Fruit fly (Drosophila melanogaster) whole organism, embryonic: Measurements from ENCODE around the gene AP-2alpha.
A peak's percentile ranks its signal among the peaks of the same experiment; 100 is the strongest.

Experiments used
- ATbp ChIP-seq: fragments of 200-800 bp; sonication (Bioruptor generic); optimal IDR thresholded peaks from 2 replicates; lab custom pipeline; 2017; ENCODE audit warnings: missing biosample characterization, mild to moderate bottlenecking, missing genetic modification characterization, missing genetic modification reagents
- Aef1 ChIP-seq: fragments of 200-800 bp; sonication (Bioruptor generic); IDR thresholded peaks from 3 replicates; pipeline ENCODE4 v1.3.6; 2022; ENCODE audit warnings: missing biosample characterization, missing genetic modification characterization
- Atf-2 ChIP-seq: fragments of 200-800 bp; sonication (Bioruptor generic); optimal IDR thresholded peaks from 2 replicates; lab custom pipeline; 2016; ENCODE audit warnings: missing biosample characterization, missing genetic modification characterization
- CG11695 ChIP-seq: fragments of 200-800 bp; sonication (Bioruptor generic); IDR thresholded peaks from 3 replicates; pipeline ENCODE4 v1.3.6; 2022; ENCODE audit warnings: missing biosample characterization, missing genetic modification characterization
- CG14710 ChIP-seq: fragments of 200-800 bp; sonication (Bioruptor generic); optimal IDR thresholded peaks from 3 replicates; lab custom pipeline; 2019; ENCODE audit warnings: missing biosample characterization, mild to moderate bottlenecking, missing genetic modification characterization, moderate library complexity
- CG15073 ChIP-seq: fragments of 200-800 bp; sonication (Bioruptor generic); optimal IDR thresholded peaks from 2 replicates; lab custom pipeline; 2016; ENCODE audit warnings: missing biosample characterization, missing genetic modification characterization
- CG16779 ChIP-seq: fragments of 200-800 bp; sonication (Bioruptor generic); IDR thresholded peaks from 2 replicates; pipeline ENCODE4 v1.3.6; 2022; ENCODE audit warnings: missing biosample characterization, missing genetic modification characterization
- CG17359 ChIP-seq: fragments of 200-800 bp; sonication (Bioruptor generic); optimal IDR thresholded peaks from 3 replicates; lab custom pipeline; 2018; ENCODE audit warnings: missing biosample characterization, mild to moderate bottlenecking, missing genetic modification characterization, moderate library complexity
- CG17829 ChIP-seq: fragments of 200-800 bp; optimal IDR thresholded peaks from 2 replicates; lab custom pipeline; 2019; ENCODE audit warnings: missing biosample characterization, mild to moderate bottlenecking, missing genetic modification characterization, moderate library complexity
- CG18619 ChIP-seq: fragments of 200-800 bp; sonication (Bioruptor generic); optimal IDR thresholded peaks from 3 replicates; lab custom pipeline; 2017; ENCODE audit warnings: missing biosample characterization, mild to moderate bottlenecking, missing genetic modification characterization
- CG18764 ChIP-seq: fragments of 200-800 bp; sonication (Bioruptor generic); optimal IDR thresholded peaks from 3 replicates; lab custom pipeline; 2016; ENCODE audit warnings: missing biosample characterization, missing genetic modification characterization
- CG2678 ChIP-seq: fragments of 200-800 bp; sonication (Bioruptor generic); optimal IDR thresholded peaks from 3 replicates; lab custom pipeline; 2019; ENCODE audit warnings: missing biosample characterization, mild to moderate bottlenecking, missing genetic modification characterization, moderate library complexity
- CG30403 ChIP-seq: fragments of 200-800 bp; sonication (Bioruptor generic); optimal IDR thresholded peaks from 3 replicates; lab custom pipeline; 2016; ENCODE audit warnings: missing biosample characterization, missing genetic modification characterization
- CG32772 ChIP-seq: fragments of 200-800 bp; sonication (Bioruptor generic); IDR thresholded peaks from 2 replicates; pipeline ENCODE4 v1.3.6; 2022; ENCODE audit warnings: missing biosample characterization, missing genetic modification characterization
- CG34376 ChIP-seq: fragments of 200-800 bp; sonication (Bioruptor generic); optimal IDR thresholded peaks from 2 replicates; lab custom pipeline; 2018; ENCODE audit warnings: missing biosample characterization, mild to moderate bottlenecking, missing genetic modification characterization
- CG4282 ChIP-seq: fragments of 200-800 bp; sonication (Bioruptor generic); optimal IDR thresholded peaks from 2 replicates; lab custom pipeline; 2016; ENCODE audit warnings: missing biosample characterization, missing genetic modification characterization
- CG43689 ChIP-seq: fragments of 200-800 bp; sonication (Bioruptor generic); IDR thresholded peaks from 2 replicates; pipeline ENCODE4 v1.3.6; 2022; ENCODE audit warnings: missing biosample characterization, missing genetic modification characterization
- CG6689 ChIP-seq: fragments of 200-800 bp; sonication (Bioruptor generic); IDR thresholded peaks from 2 replicates; pipeline ENCODE4 v1.3.6; 2022; ENCODE audit warnings: missing biosample characterization, missing genetic modification characterization
- CG8388 ChIP-seq: fragments of 200-800 bp; sonication (Bioruptor generic); optimal IDR thresholded peaks from 2 replicates; lab custom pipeline; 2019; ENCODE audit warnings: missing biosample characterization, mild to moderate bottlenecking, missing genetic modification characterization, moderate library complexity
- CG9215 ChIP-seq: fragments of 200-800 bp; sonication (Bioruptor generic); IDR thresholded peaks from 2 replicates; pipeline ENCODE4 v1.3.6; 2022; ENCODE audit warnings: missing biosample characterization, missing genetic modification characterization
- CG9609 ChIP-seq: fragments of 200-800 bp; sonication (Bioruptor generic); optimal IDR thresholded peaks from 3 replicates; lab custom pipeline; 2016; ENCODE audit warnings: missing biosample characterization, missing genetic modification characterization
- Dek ChIP-seq: fragments of 200-800 bp; sonication (Bioruptor generic); optimal IDR thresholded peaks from 3 replicates; lab custom pipeline; 2019; ENCODE audit warnings: missing biosample characterization, mild to moderate bottlenecking, missing genetic modification characterization, moderate library complexity
- Gug ChIP-seq: fragments of 200-800 bp; sonication (Bioruptor generic); IDR thresholded peaks from 4 replicates; pipeline ENCODE4 v1.3.6; 2022; ENCODE audit warnings: missing biosample characterization, missing genetic modification characterization
- Hand ChIP-seq: fragments of 200-800 bp; sonication (Bioruptor generic); optimal IDR thresholded peaks from 2 replicates; lab custom pipeline; 2017; ENCODE audit warnings: mild to moderate bottlenecking, missing biosample characterization, missing genetic modification reagents, missing genetic modification characterization
- HmgZ ChIP-seq: fragments of 200-800 bp; sonication (Bioruptor generic); optimal IDR thresholded peaks from 2 replicates; lab custom pipeline; 2018; ENCODE audit warnings: missing biosample characterization, mild to moderate bottlenecking, missing genetic modification characterization
- Hmx ChIP-seq: fragments of 200-800 bp; sonication (Bioruptor generic); optimal IDR thresholded peaks from 2 replicates; lab custom pipeline; 2016; ENCODE audit warnings: missing biosample characterization, missing genetic modification characterization
- Hr51 ChIP-seq, 2 experiments: fragments of 200-800 bp; sonication (Bioruptor generic); optimal IDR thresholded peaks; 2 replicates in 1 of 2; 3 replicates in 1 of 2; lab custom pipeline; 2016 to 2018; ENCODE audit warnings: missing biosample characterization in 2 of 2, missing genetic modification characterization in 2 of 2, mild to moderate bottlenecking in 1 of 2, moderate library complexity in 1 of 2
- Lim3 ChIP-seq: fragments of 200-800 bp; sonication (Bioruptor generic); IDR thresholded peaks from 2 replicates; pipeline ENCODE4 v1.3.6; 2022; ENCODE audit warnings: missing biosample characterization, missing genetic modification characterization
- Mrtf ChIP-seq: fragments of 200-800 bp; sonication (Bioruptor generic); IDR thresholded peaks from 3 replicates; pipeline ENCODE4 v1.3.6; 2022; ENCODE audit warnings: missing biosample characterization, missing genetic modification characterization
- Oli ChIP-seq: fragments of 200-800 bp; sonication (Bioruptor generic); optimal IDR thresholded peaks from 2 replicates; lab custom pipeline; 2018; ENCODE audit warnings: missing biosample characterization, mild to moderate bottlenecking, missing genetic modification characterization, moderate library complexity
- Opbp ChIP-seq: fragments of 200-800 bp; sonication (Bioruptor generic); IDR thresholded peaks from 3 replicates; pipeline ENCODE4 v1.3.6; 2022; ENCODE audit warnings: missing biosample characterization, missing genetic modification characterization; ENCODE audit not compliant: partially characterized antibody
- Spps ChIP-seq: fragments of 200-800 bp; sonication (Bioruptor generic); optimal IDR thresholded peaks from 2 replicates; lab custom pipeline; 2018; ENCODE audit warnings: missing biosample characterization, mild to moderate bottlenecking, missing genetic modification characterization
- Stat92E ChIP-seq, 3 experiments: fragments of >200 bp in 2 of 3; fragments of 200-800 bp in 1 of 3; sonication (Bioruptor generic) in 1 of 3; optimal IDR thresholded peaks; 2 replicates each; lab custom pipeline; 2017 to 2019; ENCODE audit warnings: missing biosample characterization in 3 of 3, missing genetic modification characterization in 3 of 3, mild to moderate bottlenecking in 1 of 3, moderate library complexity in 1 of 3
- az2 ChIP-seq: fragments of 200-800 bp; sonication (Bioruptor generic); optimal IDR thresholded peaks from 3 replicates; lab custom pipeline; 2016; ENCODE audit warnings: missing biosample characterization, missing genetic modification characterization
- cato ChIP-seq: fragments of 200-800 bp; sonication (Bioruptor generic); optimal IDR thresholded peaks from 2 replicates; lab custom pipeline; 2016; ENCODE audit warnings: missing biosample characterization, missing genetic modification characterization, borderline replicate concordance
- caup ChIP-seq: fragments of 200-800 bp; sonication (Bioruptor generic); optimal IDR thresholded peaks from 3 replicates; lab custom pipeline; 2017; ENCODE audit warnings: missing biosample characterization, mild to moderate bottlenecking, missing genetic modification characterization, moderate library complexity; ENCODE audit not compliant: severe bottlenecking
- cg ChIP-seq: fragments of 200-800 bp; sonication (Bioruptor generic); optimal IDR thresholded peaks from 3 replicates; lab custom pipeline; 2019; ENCODE audit warnings: missing biosample characterization, mild to moderate bottlenecking, missing genetic modification characterization, moderate library complexity
- chinmo ChIP-seq: fragments of 200-800 bp; sonication (Bioruptor generic); IDR thresholded peaks from 4 replicates; pipeline ENCODE4 v1.3.6; 2022; ENCODE audit warnings: missing biosample characterization, missing genetic modification characterization; ENCODE audit not compliant: partially characterized antibody
- dm ChIP-seq: fragments of 200-800 bp; sonication (Bioruptor generic); optimal IDR thresholded peaks from 3 replicates; lab custom pipeline; 2016; ENCODE audit warnings: missing biosample characterization, missing genetic modification characterization
- dmrt99B ChIP-seq: fragments of 200-800 bp; sonication (Bioruptor generic); optimal IDR thresholded peaks from 2 replicates; lab custom pipeline; 2018; ENCODE audit warnings: missing biosample characterization, mild to moderate bottlenecking, missing genetic modification characterization, moderate library complexity
- fru ChIP-seq: fragments of >200 bp; optimal IDR thresholded peaks from 2 replicates; lab custom pipeline; 2017
- lola ChIP-seq, 3 experiments: fragments of >200 bp in 2 of 3; fragments of 200-800 bp in 1 of 3; sonication (Bioruptor generic) in 1 of 3; optimal IDR thresholded peaks; 2 replicates each; lab custom pipeline; 2017 to 2019; ENCODE audit warnings: missing biosample characterization in 3 of 3, missing genetic modification characterization in 3 of 3, mild to moderate bottlenecking in 1 of 3, moderate library complexity in 1 of 3
- nmo ChIP-seq: fragments of 200-800 bp; sonication (Bioruptor generic); optimal IDR thresholded peaks from 2 replicates; lab custom pipeline; 2018; ENCODE audit warnings: missing biosample characterization, mild to moderate bottlenecking, missing genetic modification characterization, moderate library complexity
- p53 ChIP-seq: fragments of 200-800 bp; sonication (Bioruptor generic); optimal IDR thresholded peaks from 2 replicates; lab custom pipeline; 2016; ENCODE audit warnings: missing biosample characterization, missing genetic modification characterization
- salm ChIP-seq: fragments of 200-800 bp; sonication (Bioruptor generic); optimal IDR thresholded peaks from 2 replicates; lab custom pipeline; 2018; ENCODE audit warnings: missing biosample characterization, mild to moderate bottlenecking, missing genetic modification characterization
- slbo ChIP-seq: fragments of 200-800 bp; sonication (Bioruptor generic); IDR thresholded peaks from 2 replicates; pipeline ENCODE4 v1.3.6; 2022; ENCODE audit warnings: missing biosample characterization, missing genetic modification characterization
- sqz ChIP-seq: fragments of 200-800 bp; sonication (Bioruptor generic); optimal IDR thresholded peaks from 3 replicates; lab custom pipeline; 2018; ENCODE audit warnings: missing biosample characterization, mild to moderate bottlenecking, missing genetic modification characterization
- stwl ChIP-seq: fragments of 200-800 bp; sonication (Bioruptor generic); optimal IDR thresholded peaks from 3 replicates; lab custom pipeline; 2018; ENCODE audit warnings: missing biosample characterization, mild to moderate bottlenecking, missing genetic modification characterization, moderate library complexity
- vvl ChIP-seq: fragments of 200-800 bp; sonication (Bioruptor generic); IDR thresholded peaks from 2 replicates; pipeline ENCODE4 v1.3.6; 2022; ENCODE audit warnings: missing biosample characterization, missing genetic modification characterization
- zfh1 ChIP-seq: fragments of 200-800 bp; sonication (Bioruptor generic); IDR thresholded peaks from 3 replicates; pipeline ENCODE4 v1.3.6; 2022; ENCODE audit warnings: missing biosample characterization, missing genetic modification characterization

The AP-2alpha gene

DNA sequence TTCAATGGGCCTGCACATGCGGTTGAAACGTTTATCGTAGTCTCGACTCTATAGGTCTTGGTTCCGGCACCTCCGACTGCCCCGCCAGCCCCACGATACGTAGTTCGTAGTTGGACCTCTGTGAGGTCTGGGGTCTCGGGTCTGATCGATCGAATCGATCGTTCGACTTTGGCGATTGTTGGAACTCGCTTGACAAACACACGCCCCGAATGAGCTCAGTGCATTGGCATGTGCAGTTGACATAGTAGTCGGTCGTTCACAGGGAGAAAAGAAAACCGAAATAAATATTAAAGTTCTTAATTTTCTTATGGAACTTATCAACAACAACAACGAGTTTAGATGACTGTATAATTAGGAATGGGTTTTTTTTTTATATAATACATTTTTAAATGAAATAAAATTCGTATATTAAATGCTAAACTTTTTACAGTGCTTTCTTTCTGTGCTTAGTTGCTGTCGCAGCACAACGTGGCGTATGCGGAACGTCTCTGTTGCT lies 20.8 kb upstream of the AP-2alpha start (continued):
- TF ChIP-seq nmo (peak; percentile 41), dmrt99B (tag; lab: Kevin White, UChicago) (peak; percentile 63), Spps (no peak), p53 (GFP tag; lab: Kevin White, UChicago) (no peak), CG16779 (no peak), CG18764 (no peak), caup (no peak), ATbp (GFP tag; lab: Kevin White, UChicago) (peak; percentile 31), CG2678 (tag; lab: Kevin White, UChicago) (peak; percentile 42), CG43689 (GFP tag; lab: Robert Waterston, UW) (no peak), stwl (tag; lab: Kevin White, UChicago) (no peak), salm (tag; lab: Kevin White, UChicago) (no peak), zfh1 (no peak), Dek (no peak), Stat92E (GFP tag; optimal IDR thresholded peaks at IDR 0.05; lab: Kevin White, UChicago) (no peak), cato (GFP tag; lab: Kevin White, UChicago) (no peak), Hmx (GFP tag; lab: Kevin White, UChicago) (no peak), CG11695 (GFP tag; lab: Robert Waterston, UW) (no peak), Hr51 (GFP tag; optimal IDR thresholded peaks at IDR 0.05; lab: Kevin White, UChicago) (peak in 1 of 2 experiments; percentile 61), Mrtf (GFP tag; lab: Robert Waterston, UW) (no peak), Opbp (GFP tag; lab: Robert Waterston, UW) (no peak), Gug (GFP tag; lab: Robert Waterston, UW) (no peak), CG9215 (GFP tag; lab: Robert Waterston, UW) (no peak), CG34376 (GFP tag; lab: Kevin White, UChicago) (no peak), Atf-2 (GFP tag; lab: Kevin White, UChicago) (no peak), CG30403 (GFP tag; lab: Kevin White, UChicago) (peak; percentile 8), fru (lab: Kevin White, UChicago) (no peak), Aef1 (GFP tag; lab: Robert Waterston, UW) (no peak), Lim3 (GFP tag; lab: Robert Waterston, UW) (no peak), HmgZ (no peak), CG6689 (0 out of 2 replicates have a peak, but pooled peaks have one; percentile 21), chinmo (GFP tag; lab: Robert Waterston, UW) (no peak), CG14710 (tag; lab: Kevin White, UChicago) (peak; percentile 12), CG8388 (GFP tag; lab: Kevin White, UChicago) (peak; percentile 39), Oli (peak; percentile 28), CG18619 (GFP tag; lab: Kevin White, UChicago) (no peak), Hand (GFP tag; lab: Kevin White, UChicago) (no peak), vvl (GFP tag; lab: Robert Waterston, UW) (no peak), dm (GFP tag; lab: Kevin White, UChicago) (no peak), cg (GFP tag; lab: Kevin White, UChicago) (no peak), CG17359 (tag; lab: Kevin White, UChicago) (peak; percentile 57), CG15073 (GFP tag; lab: Kevin White, UChicago) (no peak), sqz (GFP tag; lab: Kevin White, UChicago) (no peak), CG17829 (tag; lab: Kevin White, UChicago) (no peak), slbo (GFP tag; lab: Robert Waterston, UW) (no peak), CG32772 (GFP tag; lab: Robert Waterston, UW) (no peak), az2 (GFP tag; lab: Kevin White, UChicago) (peak; percentile 17), CG9609 (GFP tag; lab: Kevin White, UChicago) (no peak), CG4282 (GFP tag; lab: Kevin White, UChicago) (no peak), lola (GFP tag; optimal IDR thresholded peaks at IDR 0.05; lab: Kevin White, UChicago) (no peak)
